Worm (Caenorhabditis elegans) whole organism, midembryonic: ENCODE results near the gene Y51B9A.6.

Experiments
- T22C8.4 ChIP-seq: fragments of 200-800 bp; sonication (Bioruptor generic); IDR thresholded peaks from 2 replicates; pipeline ENCODE4 v1.3.6; 2022; ENCODE audit warnings: missing genetic modification characterization, missing compliant biosample characterization
- cog-1 ChIP-seq: sonication (generic microtip); optimal IDR thresholded peaks from 2 replicates; lab custom pipeline; 2016; ENCODE audit warnings: missing genetic modification characterization, missing compliant biosample characterization
- flt-1 ChIP-seq: fragments of 200-800 bp; sonication (Bioruptor generic); IDR thresholded peaks from 2 replicates; pipeline ENCODE4 v1.3.6; 2022; ENCODE audit warnings: missing genetic modification characterization, missing compliant biosample characterization
- klf-2 ChIP-seq: fragments of 200-800 bp; sonication (Bioruptor generic); conservative IDR thresholded peaks from 2 replicates; pipeline ENCODE4 v1.3.6; 2022; ENCODE audit warnings: missing genetic modification reagents, missing genetic modification characterization, missing compliant biosample characterization
- med-1 ChIP-seq: sonication (generic microtip); optimal IDR thresholded peaks from 2 replicates; lab custom pipeline; 2017; ENCODE audit warnings: missing genetic modification characterization, mild to moderate bottlenecking, missing compliant biosample characterization, antibody characterized with exemption, missing genetic modification reagents; ENCODE audit not compliant: insufficient read depth
- ref-1 ChIP-seq: fragments of 200-800 bp; sonication (Bioruptor generic); conservative IDR thresholded peaks from 2 replicates; pipeline ENCODE4 v1.3.6; 2022; ENCODE audit warnings: missing genetic modification reagents, missing genetic modification characterization, missing compliant biosample characterization
- tab-1 ChIP-seq: fragments of 200-800 bp; sonication (Bioruptor generic); IDR thresholded peaks from 2 replicates; pipeline ENCODE4 v1.3.6; 2022; ENCODE audit warnings: missing genetic modification characterization, missing compliant biosample characterization
- ztf-23 ChIP-seq: fragments of 200-800 bp; sonication (Bioruptor generic); IDR thresholded peaks from 2 replicates; pipeline ENCODE4 v1.3.6; 2022; ENCODE audit warnings: missing genetic modification reagents, missing genetic modification characterization, missing compliant biosample characterization
- ztf-29 ChIP-seq: fragments of 200-800 bp; sonication (Bioruptor generic); IDR thresholded peaks from 2 replicates; pipeline ENCODE4 v1.3.6; 2022; ENCODE audit warnings: missing genetic modification reagents, missing genetic modification characterization, missing compliant biosample characterization

Y51B9A.6 gene

ce11 chrII:9431119-9431518 is 28.1 kb upstream of the Y51B9A.6 start:
- no peak for TF ChIP-seq tab-1 (GFP tag; lab: Robert Waterston, UW)
- TF ChIP-seq T22C8.4 (GFP tag; lab: Robert Waterston, UW) = no peak
- no peak for TF ChIP-seq ref-1 (GFP tag; lab: Robert Waterston, UW)
- no peak for TF ChIP-seq ztf-29 (GFP tag; lab: Robert Waterston, UW)
- TF ChIP-seq flt-1 (GFP tag; lab: Robert Waterston, UW) = no peak

ce11 chrII:9427644-9428043 is 24.7 kb upstream of the Y51B9A.6 start, which contains the start of gene M176.5:
Gene M176.5, minus strand, starts transcription at chrII:9427744.
- TF ChIP-seq med-1 (GFP tag; lab: Kevin White, UChicago) (no peak), ref-1 (GFP tag; lab: Robert Waterston, UW) (no peak), cog-1 (tag; lab: Kevin White, UChicago) (no peak), ztf-23 (no peak), ztf-29 (GFP tag; lab: Robert Waterston, UW) (no peak), T22C8.4 (GFP tag; lab: Robert Waterston, UW) (no peak), flt-1 (GFP tag; lab: Robert Waterston, UW) (no peak)

- TF ChIP-seq T22C8.4 (GFP tag; lab: Robert Waterston, UW) (no peak), tab-1 (GFP tag; lab: Robert Waterston, UW) (no peak), cog-1 (tag; lab: Kevin White, UChicago) (no peak), flt-1 (GFP tag; lab: Robert Waterston, UW) (no peak), klf-2 (GFP tag; lab: Robert Waterston, UW) (no peak), ref-1 (GFP tag; lab: Robert Waterston, UW) (no peak), ztf-29 (GFP tag; lab: Robert Waterston, UW) (no peak), med-1 (GFP tag; lab: Kevin White, UChicago) (no peak), ztf-23 (no peak)
These were observed 23.1 kb upstream of the Y51B9A.6 start, which contains the start of gene M176.10 for ce11 chrII:9426076-9426475. Gene M176.10, minus strand, starts transcription at chrII:9426176.

DNA sequence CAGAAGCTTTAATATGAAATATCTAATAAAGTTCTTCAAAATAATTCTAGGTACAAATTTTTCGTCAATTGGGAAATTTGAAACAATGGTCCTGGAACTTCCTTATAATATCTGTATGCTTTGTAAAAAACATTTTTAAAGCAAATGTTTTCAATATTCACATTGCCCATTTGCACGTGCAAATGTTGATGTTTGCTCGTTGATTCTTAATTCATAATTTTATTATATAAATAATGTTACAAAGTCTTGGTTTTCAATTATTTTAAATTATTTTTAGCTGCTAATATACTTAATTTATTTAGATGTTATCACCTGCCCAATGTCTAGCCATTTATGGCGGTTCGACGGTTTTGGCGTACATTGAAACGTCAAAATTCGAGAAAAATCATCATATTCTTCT is 19.0 kb upstream of the Y51B9A.6 start, which contains the start of gene M176.11:
TSS of gene M176.11 (plus strand) at position 301 of the 400 bp plus-strand sequence.
- TF ChIP-seq ref-1 (GFP tag; lab: Robert Waterston, UW) (no peak), ztf-23 (no peak), tab-1 (GFP tag; lab: Robert Waterston, UW) (no peak), ztf-29 (GFP tag; lab: Robert Waterston, UW) (no peak), flt-1 (GFP tag; lab: Robert Waterston, UW) (no peak), klf-2 (GFP tag; lab: Robert Waterston, UW) (no peak), med-1 (GFP tag; lab: Kevin White, UChicago) (no peak), T22C8.4 (GFP tag; lab: Robert Waterston, UW) (no peak), cog-1 (tag; lab: Kevin White, UChicago) (no peak)

ce11 chrII:9418843-9419532 is 16.0 kb upstream of the Y51B9A.6 start:
- no peak for TF ChIP-seq flt-1 (GFP tag; lab: Robert Waterston, UW)
- TF ChIP-seq ztf-23 = no peak
- TF ChIP-seq ref-1 (GFP tag; lab: Robert Waterston, UW) = no peak
- no peak for TF ChIP-seq med-1 (GFP tag; lab: Kevin White, UChicago)
- no peak for TF ChIP-seq cog-1 (tag; lab: Kevin White, UChicago)

- no peak for TF ChIP-seq ztf-29 (GFP tag; lab: Robert Waterston, UW)
- TF ChIP-seq klf-2 (GFP tag; lab: Robert Waterston, UW) = no peak
- no peak for TF ChIP-seq ref-1 (GFP tag; lab: Robert Waterston, UW)
- TF ChIP-seq ztf-23 = no peak
These were observed 15.1 kb upstream of the Y51B9A.6 start, which contains the start of the genes M176.4 and M176.16 for ce11 chrII:9418065-9418567. Gene M176.4, plus strand, starts transcription at chrII:9418365. Gene M176.16, plus strand, starts transcription at chrII:9418517.

DNA sequence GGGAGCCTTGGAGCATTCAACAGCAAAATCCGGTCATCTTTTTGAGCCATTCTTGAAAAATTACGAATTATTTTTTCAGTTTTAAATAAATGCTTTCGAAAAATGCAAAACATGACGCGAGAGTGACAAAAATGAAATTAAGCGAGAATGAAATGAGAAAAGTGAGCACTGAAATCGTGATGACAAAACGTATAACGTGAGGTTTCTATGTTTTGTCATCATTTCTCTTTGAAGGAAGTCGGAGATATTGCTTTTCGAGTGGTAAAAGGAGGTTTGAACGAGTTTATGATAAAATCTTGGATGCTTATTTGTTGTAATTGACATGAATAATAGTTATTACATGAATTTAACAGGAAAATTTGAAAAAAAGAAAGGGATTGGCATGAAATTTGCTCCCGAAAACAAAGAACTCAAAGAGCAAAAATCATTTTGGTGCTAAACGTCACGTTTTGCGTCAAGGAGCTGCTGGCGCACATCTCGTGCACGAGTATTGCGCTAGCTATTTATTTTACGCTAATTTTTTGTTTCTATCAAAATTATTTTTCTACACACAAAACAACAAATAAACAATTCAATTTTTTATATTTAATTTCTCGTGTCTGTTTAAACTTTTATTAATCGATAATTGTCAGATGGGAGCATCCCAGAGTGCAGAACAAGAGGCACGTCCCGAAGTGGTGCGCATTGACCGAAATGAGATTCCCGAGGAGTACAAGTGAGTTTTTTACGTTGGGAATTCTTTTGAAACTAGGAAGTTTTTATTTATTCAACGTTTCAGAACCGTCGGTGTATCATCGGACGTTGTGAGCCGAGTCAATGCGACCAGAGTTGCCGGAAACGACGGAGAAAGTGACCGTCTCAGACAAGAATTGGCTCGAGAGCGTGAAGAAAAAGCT is 13.6 kb upstream of the Y51B9A.6 start, which contains the start of the genes gss-1 and chch-3:
TSS of gene gss-1 (minus strand) at position 51 of the 896 bp plus-strand sequence.
TSS of gene chch-3 (plus strand) at position 633 of the 896 bp plus-strand sequence.
- TF ChIP-seq cog-1 (tag; lab: Kevin White, UChicago) (peak; percentile 31), ztf-23 (no peak)

- TF ChIP-seq T22C8.4 (GFP tag; lab: Robert Waterston, UW) (no peak), ztf-23 (no peak), cog-1 (tag; lab: Kevin White, UChicago) (no peak), flt-1 (GFP tag; lab: Robert Waterston, UW) (no peak), ztf-29 (GFP tag; lab: Robert Waterston, UW) (no peak)
These were observed 9.2 kb upstream of the Y51B9A.6 start, which contains the start of gene arrd-3 for ce11 chrII:9412086-9412608. Gene arrd-3, plus strand, starts transcription at chrII:9412558.

DNA sequence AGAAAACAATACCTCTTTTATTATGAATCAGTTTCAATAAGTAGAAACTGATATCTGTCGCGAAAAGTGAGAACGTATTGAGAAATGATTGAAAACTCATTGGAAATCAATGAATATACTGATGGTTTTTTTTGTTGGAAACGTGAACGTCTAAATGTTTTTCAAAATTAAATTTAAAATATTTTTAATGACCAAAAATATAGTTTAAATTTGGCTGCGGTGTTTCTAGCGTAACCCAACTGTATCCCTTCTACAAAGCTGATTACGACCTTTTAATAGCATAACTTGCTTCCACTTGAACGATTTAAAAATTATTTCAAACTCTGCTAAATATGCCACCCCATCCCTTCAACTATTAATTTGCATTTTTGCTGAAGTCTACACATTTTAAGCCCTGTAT is 8.5 kb upstream of the Y51B9A.6 start, which contains the start of gene M176.9:
TSS of gene M176.9 (minus strand) at position 101 of the 400 bp plus-strand sequence.
- no peak for TF ChIP-seq flt-1 (GFP tag; lab: Robert Waterston, UW)
- no peak for TF ChIP-seq tab-1 (GFP tag; lab: Robert Waterston, UW)
- no peak for TF ChIP-seq ztf-23
- no peak for TF ChIP-seq klf-2 (GFP tag; lab: Robert Waterston, UW)
- no peak for TF ChIP-seq ztf-29 (GFP tag; lab: Robert Waterston, UW)
- no peak for TF ChIP-seq ref-1 (GFP tag; lab: Robert Waterston, UW)
- no peak for TF ChIP-seq med-1 (GFP tag; lab: Kevin White, UChicago)
- TF ChIP-seq cog-1 (tag; lab: Kevin White, UChicago) = no peak
